Worm (Caenorhabditis elegans) whole organism, L4/young adult: ENCODE measurements around the gene nep-17.

Source experiments
- dao-5 ChIP-seq: sonication (generic microtip); optimal IDR thresholded peaks from 2 replicates; lab custom pipeline; 2016; ENCODE audit warnings: missing genotype, missing genetic modification characterization, moderate library complexity, missing compliant biosample characterization
- him-1 ChIP-seq: sonication (generic microtip); optimal IDR thresholded peaks from 2 replicates; lab custom pipeline; 2016; ENCODE audit warnings: missing genotype, missing genetic modification reagents, missing genetic modification characterization, missing compliant biosample characterization

DNA sequence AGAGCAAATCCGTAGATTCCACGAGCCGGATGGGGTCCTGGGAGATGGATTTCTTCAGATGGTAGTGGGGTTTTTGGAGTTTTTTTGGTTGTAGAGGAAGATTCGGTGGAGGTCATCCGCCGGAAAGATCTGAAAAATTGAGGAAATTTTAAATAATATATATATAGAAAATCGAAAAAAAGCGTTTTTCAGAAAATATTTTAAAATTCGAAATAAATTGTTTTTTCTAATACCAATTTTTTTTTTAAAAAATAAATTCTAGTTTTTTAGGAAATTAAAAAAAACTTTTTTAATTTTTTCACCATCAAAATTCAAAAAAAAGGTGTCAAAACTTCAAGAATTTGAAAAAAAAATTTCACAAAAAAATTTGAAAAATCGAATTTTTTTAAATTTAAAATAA is 33.3 kb downstream of the nep-17 start, which contains the start of the genes noa-1 and Y48E1B.17:
- TF ChIP-seq him-1 (no peak), dao-5 (tag; lab: Kevin White, UChicago) (no peak)
